Worm (Caenorhabditis elegans) whole organism, young adult: ENCODE data around the gene F11D5.1.

Experiments used
- B0019.2 ChIP-seq: fragments of 200-800 bp; sonication (Bioruptor generic); conservative IDR thresholded peaks from 2 replicates; pipeline ENCODE4 v1.3.6; 2022; ENCODE audit warnings: missing genetic modification reagents, missing genetic modification characterization, missing compliant biosample characterization
- B0261.1 ChIP-seq: sonication (generic microtip); optimal IDR thresholded peaks from 2 replicates; lab custom pipeline; 2016; ENCODE audit warnings: mild to moderate bottlenecking, missing genetic modification characterization, moderate library complexity, missing compliant biosample characterization
- D2030.7 ChIP-seq: fragments of 200-800 bp; sonication (Bioruptor generic); IDR thresholded peaks from 2 replicates; pipeline ENCODE4 v1.3.6; 2022; ENCODE audit warnings: missing genetic modification reagents, missing genetic modification characterization, missing compliant biosample characterization
- F10E7.11 ChIP-seq: sonication (generic microtip); optimal IDR thresholded peaks from 2 replicates; lab custom pipeline; 2017; ENCODE audit warnings: mild to moderate bottlenecking, missing genetic modification characterization, moderate library complexity, missing compliant biosample characterization
- Y79H2A.3 ChIP-seq: fragments of 200-800 bp; sonication (Bioruptor generic); conservative IDR thresholded peaks from 2 replicates; pipeline ENCODE4 v1.3.6; 2022; ENCODE audit warnings: missing genetic modification reagents, missing genetic modification characterization, missing compliant biosample characterization
- ZK185.1 ChIP-seq: sonication (generic microtip); optimal IDR thresholded peaks from 2 replicates; lab custom pipeline; 2016; ENCODE audit warnings: mild to moderate bottlenecking, missing genetic modification characterization, missing compliant biosample characterization; ENCODE audit not compliant: poor library complexity, severe bottlenecking
- atf-7 ChIP-seq: sonication (generic microtip); optimal IDR thresholded peaks from 2 replicates; lab custom pipeline; 2017; ENCODE audit warnings: mild to moderate bottlenecking, missing genetic modification characterization, missing compliant biosample characterization
- athp-1 ChIP-seq: sonication (generic microtip); optimal IDR thresholded peaks from 2 replicates; lab custom pipeline; 2017; ENCODE audit warnings: mild to moderate bottlenecking, missing genetic modification characterization, missing compliant biosample characterization
- bed-2 ChIP-seq: fragments of 200-800 bp; sonication (Bioruptor generic); IDR thresholded peaks from 2 replicates; pipeline ENCODE4 v1.3.6; 2022; ENCODE audit warnings: missing genetic modification reagents, missing genetic modification characterization, missing compliant biosample characterization
- die-1 ChIP-seq: sonication (generic microtip); optimal IDR thresholded peaks from 2 replicates; lab custom pipeline; 2016; ENCODE audit warnings: missing genotype, mild to moderate bottlenecking, missing genetic modification characterization, missing compliant biosample characterization
- dpl-1 ChIP-seq: fragments of 150-350 bp; optimal IDR thresholded peaks from 2 replicates; lab custom pipeline; 2014; ENCODE audit warnings: missing biosample characterization, missing genetic modification reagents, missing genetic modification characterization
- egl-18 ChIP-seq: fragments of 200-800 bp; sonication (Bioruptor generic); IDR thresholded peaks from 2 replicates; pipeline ENCODE4 v1.3.6; 2022; ENCODE audit warnings: missing genetic modification reagents, missing genetic modification characterization, missing compliant biosample characterization
- egrh-3 ChIP-seq: fragments of 200-800 bp; sonication (Bioruptor generic); IDR thresholded peaks from 2 replicates; pipeline ENCODE4 v1.3.6; 2022; ENCODE audit warnings: missing genetic modification reagents, missing genetic modification characterization, missing compliant biosample characterization
- ekl-4 ChIP-seq: fragments of 200-800 bp; sonication (Bioruptor generic); IDR thresholded peaks from 2 replicates; pipeline ENCODE4 v1.3.6; 2022; ENCODE audit warnings: missing genetic modification reagents, missing genetic modification characterization, missing compliant biosample characterization
- fkh-3 ChIP-seq: sonication (generic microtip); optimal IDR thresholded peaks from 2 replicates; lab custom pipeline; 2016; ENCODE audit warnings: mild to moderate bottlenecking, missing genetic modification characterization, missing compliant biosample characterization
- hmg-20 ChIP-seq: fragments of 200-800 bp; sonication (Bioruptor generic); IDR thresholded peaks from 2 replicates; pipeline ENCODE4 v1.3.6; 2022; ENCODE audit warnings: missing genetic modification reagents, missing genetic modification characterization, missing compliant biosample characterization
- let-607 ChIP-seq, 2 experiments: fragments of 200-800 bp in 1 of 2; sonication (Bioruptor generic) in 1 of 2; sonication (generic microtip) in 1 of 2; optimal IDR thresholded peaks; 2 replicates each; lab custom pipeline; 2016 to 2018; ENCODE audit warnings: mild to moderate bottlenecking in 2 of 2, missing compliant biosample characterization in 2 of 2, missing genetic modification characterization in 2 of 2, moderate library complexity in 2 of 2, missing genotype in 1 of 2
- lin-26 ChIP-seq: fragments of 200-800 bp; sonication (Bioruptor generic); IDR thresholded peaks from 2 replicates; pipeline ENCODE4 v1.3.6; 2022; ENCODE audit warnings: missing genetic modification reagents, missing genetic modification characterization, missing compliant biosample characterization
- lin-54 ChIP-seq: fragments of 200-800 bp; sonication (Bioruptor generic); optimal IDR thresholded peaks from 2 replicates; lab custom pipeline; 2018; ENCODE audit warnings: mild to moderate bottlenecking, missing genetic modification characterization, missing compliant biosample characterization
- lsl-1 ChIP-seq: fragments of 200-800 bp; sonication (Bioruptor generic); optimal IDR thresholded peaks from 2 replicates; lab custom pipeline; 2018; ENCODE audit warnings: mild to moderate bottlenecking, missing genetic modification characterization, moderate library complexity, missing compliant biosample characterization
- madf-10 ChIP-seq: sonication (generic microtip); optimal IDR thresholded peaks from 2 replicates; lab custom pipeline; 2016; ENCODE audit warnings: mild to moderate bottlenecking, missing genetic modification characterization, missing compliant biosample characterization
- madf-6 ChIP-seq: fragments of 200-800 bp; sonication (Bioruptor generic); IDR thresholded peaks from 2 replicates; pipeline ENCODE4 v1.3.6; 2022; ENCODE audit warnings: missing genetic modification reagents, missing genetic modification characterization, missing compliant biosample characterization
- madf-8 ChIP-seq: fragments of 200-800 bp; sonication (Bioruptor generic); conservative IDR thresholded peaks from 2 replicates; pipeline ENCODE4 v1.3.6; 2022; ENCODE audit warnings: missing genetic modification reagents, missing genetic modification characterization, missing compliant biosample characterization
- mcd-1 ChIP-seq: fragments of 200-800 bp; sonication (Bioruptor generic); IDR thresholded peaks from 2 replicates; pipeline ENCODE4 v1.3.6; 2022; ENCODE audit warnings: missing genetic modification reagents, missing genetic modification characterization, missing compliant biosample characterization
- mxl-1 ChIP-seq: sonication (generic microtip); optimal IDR thresholded peaks from 2 replicates; lab custom pipeline; 2016; ENCODE audit warnings: missing genetic modification characterization, missing compliant biosample characterization
- nhr-80 ChIP-seq: sonication (generic microtip); optimal IDR thresholded peaks from 2 replicates; lab custom pipeline; 2016; ENCODE audit warnings: missing genetic modification characterization, missing compliant biosample characterization
- pha-4 ChIP-seq: fragments of 150-350 bp; sonication (generic microtip); optimal IDR thresholded peaks from 2 replicates; lab custom pipeline; 2014; ENCODE audit warnings: missing biosample characterization, missing genetic modification reagents, missing genetic modification characterization
- rcor-1 ChIP-seq: fragments of 200-800 bp; sonication (Bioruptor generic); IDR thresholded peaks from 2 replicates; pipeline ENCODE4 v1.3.6; 2022; ENCODE audit warnings: missing genetic modification reagents, missing genetic modification characterization, missing compliant biosample characterization
- sea-2 ChIP-seq: fragments of 200-800 bp; sonication (Bioruptor generic); IDR thresholded peaks from 2 replicates; pipeline ENCODE4 v1.3.6; 2022; ENCODE audit warnings: missing genetic modification characterization, missing compliant biosample characterization
- snpc-1.1 ChIP-seq: sonication (generic microtip); optimal IDR thresholded peaks from 2 replicates; lab custom pipeline; 2017; ENCODE audit warnings: missing genetic modification characterization, mild to moderate bottlenecking, missing compliant biosample characterization, antibody characterized with exemption, moderate library complexity, missing genotype, missing genetic modification reagents; ENCODE audit not compliant: insufficient read depth
- tbp1 ChIP-seq: fragments of 200-800 bp; sonication (Bioruptor generic); optimal IDR thresholded peaks from 2 replicates; lab custom pipeline; 2018; ENCODE audit warnings: mild to moderate bottlenecking, missing genetic modification characterization, missing compliant biosample characterization
- tlf-1 ChIP-seq: fragments of 200-800 bp; sonication (Bioruptor generic); optimal IDR thresholded peaks from 2 replicates; lab custom pipeline; 2018; ENCODE audit warnings: mild to moderate bottlenecking, missing genetic modification characterization, missing compliant biosample characterization
- xnd-1 ChIP-seq: sonication (generic microtip); optimal IDR thresholded peaks from 2 replicates; lab custom pipeline; 2016; ENCODE audit warnings: missing genotype, missing genetic modification reagents, missing genetic modification characterization, missing compliant biosample characterization
- ztf-22 ChIP-seq: fragments of 200-800 bp; sonication (Bioruptor generic); optimal IDR thresholded peaks from 2 replicates; lab custom pipeline; 2018; ENCODE audit warnings: mild to moderate bottlenecking, missing genetic modification characterization, moderate library complexity, missing compliant biosample characterization
- ztf-3 ChIP-seq: fragments of 200-800 bp; sonication (Bioruptor generic); optimal IDR thresholded peaks from 2 replicates; lab custom pipeline; 2018; ENCODE audit warnings: mild to moderate bottlenecking, missing genetic modification characterization, missing compliant biosample characterization
- ztf-6 ChIP-seq: fragments of 200-800 bp; sonication (Bioruptor generic); IDR thresholded peaks from 2 replicates; pipeline ENCODE4 v1.3.6; 2022; ENCODE audit warnings: missing genetic modification reagents, missing genetic modification characterization, missing compliant biosample characterization

F11D5.1 gene

DNA sequence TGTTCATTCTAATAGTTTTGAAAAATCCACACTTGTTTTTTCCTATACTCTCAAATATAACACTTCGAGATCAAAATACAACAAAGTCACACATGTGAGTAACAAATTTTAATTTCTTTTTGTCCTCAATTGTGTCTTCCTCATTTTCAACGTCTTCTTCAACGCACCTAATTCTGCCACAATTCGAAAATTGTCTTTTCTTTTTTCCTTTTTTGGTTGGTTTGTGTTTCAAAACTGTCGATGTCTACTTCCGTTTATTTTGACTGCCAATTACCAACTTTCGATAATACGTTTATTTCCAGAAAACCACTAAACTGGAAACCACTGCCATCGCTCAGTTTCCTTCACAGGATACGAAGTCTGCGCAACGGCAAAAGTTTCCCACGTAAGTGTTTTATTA is at the start of gene F11D5.1:
Gene F11D5.1 (plus strand): TSS at position 301 of the 400 bp plus-strand sequence.
- no peak for TF ChIP-seq xnd-1 (tag; lab: Kevin White, UChicago)
- no peak for TF ChIP-seq dpl-1 (GFP tag; lab: Kevin White, UChicago)
- no peak for TF ChIP-seq lin-54 (GFP tag; lab: Kevin White, UChicago)
- no peak for TF ChIP-seq tlf-1 (GFP tag; lab: Kevin White, UChicago)
- no peak for TF ChIP-seq atf-7 (tag; lab: Kevin White, UChicago)
- no peak for TF ChIP-seq Y79H2A.3 (GFP tag; lab: Robert Waterston, UW)
- TF ChIP-seq B0261.1 (tag; lab: Kevin White, UChicago), result no peak
- TF ChIP-seq tbp1, result no peak
- no peak for TF ChIP-seq ztf-6 (GFP tag; lab: Robert Waterston, UW)

DNA sequence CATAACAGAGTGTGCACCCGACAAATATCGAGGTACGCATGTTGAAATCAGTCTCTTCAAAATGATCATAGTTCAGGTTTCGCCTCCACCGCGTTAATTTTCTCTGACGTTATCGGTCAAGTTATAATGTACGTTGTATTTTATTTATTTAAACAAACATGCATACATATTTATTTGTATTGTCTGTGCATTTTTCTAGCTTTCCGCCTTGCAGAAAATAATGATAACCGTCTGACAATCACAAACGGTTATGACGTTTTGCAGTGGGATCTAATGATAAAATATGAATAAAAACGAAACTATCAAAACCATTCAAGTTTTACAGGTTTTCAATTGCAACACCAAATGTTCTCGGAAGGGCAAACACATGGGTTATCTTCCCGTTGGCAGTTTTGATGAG is 49.7 kb upstream of the F11D5.1 start:
- TF ChIP-seq nhr-80, result peak; percentile 57
- TF ChIP-seq fkh-3 (tag; lab: Kevin White, UChicago), result no peak

DNA sequence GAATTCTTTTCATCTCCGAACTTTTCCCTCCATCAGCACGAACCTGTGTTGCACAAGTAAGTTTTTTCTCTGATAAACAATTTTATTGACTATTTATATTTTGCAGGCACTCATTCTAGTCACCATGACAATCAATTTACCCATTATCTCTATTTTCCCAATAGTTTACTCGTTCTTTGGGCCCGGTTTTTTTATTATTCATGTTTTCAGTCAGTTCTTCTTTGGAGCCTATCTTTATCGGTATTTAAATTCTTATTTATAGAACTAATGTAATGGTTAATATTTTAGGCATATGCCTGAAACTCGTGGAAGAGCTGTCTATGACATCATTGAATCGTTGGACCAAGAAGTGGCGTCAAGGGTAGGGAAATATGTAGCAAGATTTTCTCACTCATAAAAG is 48.0 kb upstream of the F11D5.1 start:
- no peak for TF ChIP-seq mcd-1 (GFP tag; lab: Robert Waterston, UW)
- no peak for TF ChIP-seq mxl-1 (tag; lab: Kevin White, UChicago)
- TF ChIP-seq let-607 (tag; optimal IDR thresholded peaks at IDR 0.05; lab: Kevin White, UChicago), result no peak
- TF ChIP-seq ztf-22, result no peak
- TF ChIP-seq lin-54 (GFP tag; lab: Kevin White, UChicago), result no peak
- no peak for TF ChIP-seq D2030.7 (GFP tag; lab: Robert Waterston, UW)
- TF ChIP-seq ZK185.1 (tag; lab: Kevin White, UChicago), result no peak
- no peak for TF ChIP-seq madf-10 (tag; lab: Kevin White, UChicago)
- TF ChIP-seq snpc-1.1 (tag; lab: Kevin White, UChicago), result no peak
- no peak for TF ChIP-seq athp-1 (tag; lab: Kevin White, UChicago)
- no peak for TF ChIP-seq hmg-20 (GFP tag; lab: Robert Waterston, UW)
- TF ChIP-seq rcor-1, result no peak
- TF ChIP-seq ekl-4 (GFP tag; lab: Robert Waterston, UW), result no peak
- TF ChIP-seq ztf-3 (GFP tag; lab: Kevin White, UChicago), result no peak
- no peak for TF ChIP-seq egl-18 (GFP tag; lab: Robert Waterston, UW)
- TF ChIP-seq pha-4 (tag; lab: Kevin White, UChicago), result no peak
- no peak for TF ChIP-seq madf-8 (GFP tag; lab: Robert Waterston, UW)

DNA sequence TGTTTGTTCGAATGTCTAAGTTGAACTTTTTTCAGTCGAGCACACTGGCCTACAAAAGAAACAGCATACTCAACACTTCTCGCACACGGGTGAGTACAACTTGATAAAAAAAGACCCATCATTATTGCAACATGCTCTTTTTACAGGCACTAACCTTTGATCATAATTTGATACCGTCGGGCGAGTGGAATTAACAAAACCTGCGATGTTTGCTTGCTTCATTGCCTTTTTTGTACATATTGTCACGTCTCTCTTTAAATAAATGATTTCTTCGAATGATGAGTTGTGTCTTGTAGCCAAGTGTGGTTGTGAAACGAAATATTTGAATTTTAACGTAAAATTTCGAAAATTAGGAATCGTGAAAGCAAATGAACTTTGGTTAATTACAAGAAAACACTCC is 47.5 kb upstream of the F11D5.1 start:
- TF ChIP-seq die-1, result no peak
- TF ChIP-seq nhr-80, result peak; percentile 72
- no peak for TF ChIP-seq tbp1

DNA sequence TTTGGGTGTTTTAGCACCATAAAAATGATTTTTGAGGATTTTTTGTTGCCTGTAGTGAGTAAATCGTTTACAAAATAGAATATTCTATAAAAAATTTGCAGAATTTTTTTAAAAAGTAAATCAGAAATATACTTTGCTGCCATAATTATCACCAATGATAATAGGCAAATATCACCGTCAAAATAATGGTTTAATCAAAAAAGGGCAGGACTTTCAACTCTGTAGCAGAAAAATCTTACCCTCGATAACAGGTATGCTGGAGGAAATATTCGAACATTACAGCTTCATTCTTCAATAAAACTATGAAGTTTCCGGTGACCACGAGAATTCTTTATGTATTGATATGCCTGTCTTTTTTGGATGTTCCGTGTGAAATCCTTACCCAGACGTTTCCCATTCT is 43.7 kb upstream of the F11D5.1 start, which contains the start of gene K09C4.4:
Gene K09C4.4 (plus strand): TSS at position 301 of the 400 bp plus-strand sequence.
- no peak for TF ChIP-seq B0019.2 (GFP tag; lab: Robert Waterston, UW)
- TF ChIP-seq lsl-1, result no peak
- no peak for TF ChIP-seq sea-2 (GFP tag; lab: Robert Waterston, UW)
- TF ChIP-seq hmg-20 (GFP tag; lab: Robert Waterston, UW), result no peak
- no peak for TF ChIP-seq atf-7 (tag; lab: Kevin White, UChicago)
- no peak for TF ChIP-seq bed-2 (GFP tag; lab: Robert Waterston, UW)
- no peak for TF ChIP-seq lin-26 (GFP tag; lab: Robert Waterston, UW)
- TF ChIP-seq madf-6 (GFP tag; lab: Robert Waterston, UW), result no peak
- no peak for TF ChIP-seq egrh-3 (GFP tag; lab: Robert Waterston, UW)
- TF ChIP-seq F10E7.11, result no peak
